Worm (Caenorhabditis elegans): ENCODE measurements around the gene hlh-27.

DNA sequence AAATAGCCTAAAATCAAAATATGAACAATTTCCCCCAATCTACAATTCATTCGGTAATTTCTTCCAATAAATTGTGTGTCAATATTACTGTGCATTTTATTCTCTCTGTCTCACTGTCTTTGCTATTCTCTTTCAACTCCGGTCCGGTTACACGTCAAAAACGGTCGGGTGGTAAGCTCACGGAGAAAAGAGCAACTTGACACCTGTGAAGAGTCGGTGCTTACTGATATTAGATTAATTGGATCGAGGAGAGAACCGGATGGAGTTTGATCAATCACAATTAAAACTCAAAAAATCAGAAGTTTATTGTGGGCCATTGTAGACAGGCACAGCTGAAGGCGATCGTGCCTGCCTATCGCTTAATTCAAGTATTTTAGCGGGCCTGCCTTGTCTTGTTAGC is 34.9 kb upstream of the hlh-27 start:
- no peak for TF ChIP-seq alr-1 (tag; optimal IDR thresholded peaks at IDR 0.05)
- no peak for TF ChIP-seq fos-1 (tag; optimal IDR thresholded peaks at IDR 0.05)
- no peak for TF ChIP-seq nhr-25 (tag; optimal IDR thresholded peaks at IDR 0.05)
- TF ChIP-seq gmeb-1 (tag; optimal IDR thresholded peaks at IDR 0.05) = no peak
- TF ChIP-seq ztf-4 (tag; optimal IDR thresholded peaks at IDR 0.05) = no peak
- TF ChIP-seq lin-13 (GFP tag; optimal IDR thresholded peaks at IDR 0.05) = no peak

Measured in whole organism, L2 larva.